Worm (Caenorhabditis elegans) whole organism, L3 larva: Measurements from ENCODE around the gene trm-1.

Experiments used
- R02D3.7 ChIP-seq: fragments of 150-350 bp; optimal IDR thresholded peaks from 2 replicates; lab custom pipeline; 2014; ENCODE audit warnings: missing biosample characterization, missing genetic modification characterization
- ZK546.5 ChIP-seq: sonication (generic microtip); optimal IDR thresholded peaks from 2 replicates; lab custom pipeline; 2017; ENCODE audit warnings: missing biosample characterization, missing genetic modification characterization
- ceh-16 ChIP-seq: sonication (generic microtip); optimal IDR thresholded peaks from 2 replicates; lab custom pipeline; 2017; ENCODE audit warnings: missing biosample characterization, missing genetic modification characterization
- ceh-9 ChIP-seq: sonication (generic microtip); optimal IDR thresholded peaks from 2 replicates; lab custom pipeline; 2018; ENCODE audit warnings: missing biosample characterization, missing genetic modification characterization
- elt-1 ChIP-seq: fragments of 150-350 bp; optimal IDR thresholded peaks from 2 replicates; lab custom pipeline; 2014; ENCODE audit warnings: missing biosample characterization, missing genetic modification characterization
- elt-2 ChIP-seq: sonication (generic microtip); optimal IDR thresholded peaks from 2 replicates; lab custom pipeline; 2016; ENCODE audit warnings: missing genetic modification reagents, mild to moderate bottlenecking, missing genetic modification characterization, missing compliant biosample characterization
- eor-1 ChIP-seq, 2 experiments: fragments of 150-350 bp; optimal IDR thresholded peaks; 2 replicates each; lab custom pipeline; 2014 to 2018; ENCODE audit warnings: missing biosample characterization in 2 of 2, missing genetic modification characterization in 2 of 2
- fkh-10 ChIP-seq: sonication (generic microtip); optimal IDR thresholded peaks from 2 replicates; lab custom pipeline; 2017; ENCODE audit warnings: missing biosample characterization, missing genetic modification reagents, missing genetic modification characterization
- fkh-2 ChIP-seq: fragments of 150-350 bp; optimal IDR thresholded peaks from 2 replicates; lab custom pipeline; 2014; ENCODE audit warnings: missing biosample characterization, missing genetic modification reagents, missing genetic modification characterization
- fos-1 ChIP-seq: fragments of 150-350 bp; optimal IDR thresholded peaks from 2 replicates; lab custom pipeline; 2014; ENCODE audit warnings: missing biosample characterization, missing genetic modification characterization
- jun-1 ChIP-seq: fragments of 150-350 bp; optimal IDR thresholded peaks from 2 replicates; lab custom pipeline; 2014; ENCODE audit warnings: missing biosample characterization, missing genetic modification reagents, missing genetic modification characterization
- lin-15B ChIP-seq: fragments of 150-350 bp; optimal IDR thresholded peaks from 2 replicates; lab custom pipeline; 2014; ENCODE audit warnings: missing biosample characterization, missing genetic modification characterization
- lin-39 ChIP-seq: fragments of 150-350 bp; optimal IDR thresholded peaks from 2 replicates; lab custom pipeline; 2018; ENCODE audit warnings: missing biosample characterization, missing genetic modification reagents, missing genetic modification characterization
- mdl-1 ChIP-seq: fragments of 150-350 bp; optimal IDR thresholded peaks from 2 replicates; lab custom pipeline; 2014; ENCODE audit warnings: missing biosample characterization, missing genetic modification characterization
- nfya-1 ChIP-seq: sonication (generic microtip); optimal IDR thresholded peaks from 2 replicates; lab custom pipeline; 2017; ENCODE audit warnings: missing genetic modification characterization, mild to moderate bottlenecking, missing compliant biosample characterization, antibody characterized with exemption, moderate library complexity; ENCODE audit not compliant: insufficient read depth
- nhr-12 ChIP-seq: fragments of 150-350 bp; optimal IDR thresholded peaks from 2 replicates; lab custom pipeline; 2014; ENCODE audit warnings: missing biosample characterization, missing genetic modification characterization
- nhr-237 ChIP-seq: fragments of 150-350 bp; optimal IDR thresholded peaks from 2 replicates; lab custom pipeline; 2014; ENCODE audit warnings: missing biosample characterization, missing genetic modification characterization
- nhr-28 ChIP-seq: fragments of 150-350 bp; optimal IDR thresholded peaks from 2 replicates; lab custom pipeline; 2014; ENCODE audit warnings: missing biosample characterization, missing genetic modification characterization
- nhr-43 ChIP-seq: sonication (generic microtip); optimal IDR thresholded peaks from 2 replicates; lab custom pipeline; 2016; ENCODE audit warnings: mild to moderate bottlenecking, missing genetic modification characterization, missing compliant biosample characterization; ENCODE audit not compliant: poor library complexity, severe bottlenecking
- nhr-76 ChIP-seq: fragments of 150-350 bp; sonication (generic microtip); optimal IDR thresholded peaks from 5 replicates; lab custom pipeline; 2014; ENCODE audit warnings: missing biosample characterization, missing genetic modification characterization
- pha-4 ChIP-seq: fragments of 150-350 bp; optimal IDR thresholded peaks from 2 replicates; lab custom pipeline; 2014; ENCODE audit warnings: missing biosample characterization, missing genetic modification reagents, missing genetic modification characterization
- pqm-1 ChIP-seq: fragments of 150-350 bp; optimal IDR thresholded peaks from 2 replicates; lab custom pipeline; 2017; ENCODE audit warnings: missing biosample characterization, missing genetic modification characterization, inconsistent platforms
- sea-2 ChIP-seq: fragments of 150-350 bp; sonication (generic microtip); optimal IDR thresholded peaks from 4 replicates; lab custom pipeline; 2014; ENCODE audit warnings: missing biosample characterization, missing genetic modification reagents, missing genetic modification characterization
- skn-1 ChIP-seq: fragments of 150-350 bp; optimal IDR thresholded peaks from 2 replicates; lab custom pipeline; 2014; ENCODE audit warnings: missing biosample characterization, missing genetic modification characterization
- tbx-2 ChIP-seq: sonication (generic microtip); optimal IDR thresholded peaks from 2 replicates; lab custom pipeline; 2016; ENCODE audit warnings: mild to moderate bottlenecking, missing genetic modification characterization, missing compliant biosample characterization
- unc-39 ChIP-seq: sonication (generic microtip); optimal IDR thresholded peaks from 4 replicates; lab custom pipeline; 2017; ENCODE audit warnings: missing biosample characterization, missing genetic modification characterization
- zag-1 ChIP-seq: fragments of 150-350 bp; optimal IDR thresholded peaks from 2 replicates; lab custom pipeline; 2014; ENCODE audit warnings: missing biosample characterization, missing genetic modification characterization
- ztf-11 ChIP-seq: fragments of 150-350 bp; optimal IDR thresholded peaks from 2 replicates; lab custom pipeline; 2014; ENCODE audit warnings: missing biosample characterization, missing genetic modification characterization
- ztf-4 ChIP-seq: fragments of 150-350 bp; optimal IDR thresholded peaks from 2 replicates; lab custom pipeline; 2014; ENCODE audit warnings: missing biosample characterization, missing genetic modification characterization

trm-1 gene

ce11 chrV:14182860-14183259, 2.6 kb downstream of the trm-1 start, which contains the start of gene cest-2.3:
Gene cest-2.3 (minus strand): TSS chrV:14182960.
- TF ChIP-seq eor-1 (tag; optimal IDR thresholded peaks at IDR 0.05; lab: Kevin White, UChicago): no peak
- no peak for TF ChIP-seq nhr-28 (tag; lab: Kevin White, UChicago)
- no peak for TF ChIP-seq jun-1 (tag; lab: Kevin White, UChicago)
- TF ChIP-seq elt-1 (tag; lab: Kevin White, UChicago): no peak
- no peak for TF ChIP-seq fkh-2 (tag; lab: Kevin White, UChicago)
- TF ChIP-seq mdl-1 (tag; lab: Kevin White, UChicago): no peak

- TF ChIP-seq fkh-2 (tag; lab: Kevin White, UChicago) (no peak), lin-39 (tag; lab: Kevin White, UChicago) (no peak), ZK546.5 (tag; lab: Kevin White, UChicago) (no peak)
- TF ChIP-seq, all 47 proteins: peak for 0
These were observed 5.5 kb downstream of the trm-1 start, which contains the start of gene ZC376.8 for ce11 chrV:14179947-14180346. Gene ZC376.8 (plus strand): TSS chrV:14180247.

ce11 chrV:14177657-14178129, 7.7 kb downstream of the trm-1 start, which contains the start of gene ceh-74:
Gene ceh-74 (plus strand): TSS chrV:14178079.
- peak; percentile 26 for TF ChIP-seq pha-4
- TF ChIP-seq lin-15B: peak; percentile 4
- no peak for TF ChIP-seq nhr-237 (tag; lab: Kevin White, UChicago)
- TF ChIP-seq nhr-43 (tag; lab: Kevin White, UChicago): peak; percentile 8
- TF ChIP-seq jun-1 (tag; lab: Kevin White, UChicago): no peak
- peak; percentile 21 for TF ChIP-seq nfya-1 (tag; lab: Kevin White, UChicago)

ce11 chrV:14176572-14176971, 8.8 kb downstream of the trm-1 start:
- TF ChIP-seq nfya-1 (tag; lab: Kevin White, UChicago) (no peak), tbx-2 (no peak)

- TF ChIP-seq elt-1 (tag; lab: Kevin White, UChicago) (no peak), unc-39 (tag; lab: Kevin White, UChicago) (no peak), fkh-2 (tag; lab: Kevin White, UChicago) (no peak), elt-2 (peak; percentile 77), nhr-76 (tag; lab: Kevin White, UChicago) (peak; percentile 10)
These were observed 10.2 kb downstream of the trm-1 start, which contains the start of gene cest-2.2 for ce11 chrV:14175216-14175615. Gene cest-2.2 (minus strand): TSS chrV:14175355.

ce11 chrV:14171284-14171683, 14.1 kb downstream of the trm-1 start, which contains the start of gene cest-2.1:
Gene cest-2.1 (minus strand): TSS chrV:14171481.
- TF ChIP-seq sea-2 (GFP tag; lab: Kevin White, UChicago): no peak
- no peak for TF ChIP-seq ztf-4 (tag; lab: Kevin White, UChicago)
- TF ChIP-seq elt-2: peak; percentile 50
- TF ChIP-seq fkh-10 (GFP tag; lab: Kevin White, UChicago): no peak
- no peak for TF ChIP-seq ztf-11 (tag; lab: Kevin White, UChicago)
- no peak for TF ChIP-seq nhr-12 (tag; lab: Kevin White, UChicago)
- no peak for TF ChIP-seq eor-1 (tag; optimal IDR thresholded peaks at IDR 0.05; lab: Kevin White, UChicago)
- no peak for TF ChIP-seq zag-1 (tag; lab: Kevin White, UChicago)
- TF ChIP-seq pqm-1 (tag; lab: Kevin White, UChicago): peak; percentile 60
- no peak for TF ChIP-seq nhr-43 (tag; lab: Kevin White, UChicago)
- no peak for TF ChIP-seq ceh-16 (tag; lab: Kevin White, UChicago)
- TF ChIP-seq ceh-9 (tag; lab: Kevin White, UChicago): no peak
- no peak for TF ChIP-seq lin-39 (tag; lab: Kevin White, UChicago)
- TF ChIP-seq skn-1 (tag; lab: Kevin White, UChicago): no peak

- TF ChIP-seq R02D3.7 (tag; lab: Kevin White, UChicago) (no peak), elt-1 (tag; lab: Kevin White, UChicago) (no peak), nhr-12 (tag; lab: Kevin White, UChicago) (no peak), nhr-237 (tag; lab: Kevin White, UChicago) (no peak), fos-1 (tag; lab: Kevin White, UChicago) (no peak), nhr-43 (tag; lab: Kevin White, UChicago) (no peak), mdl-1 (tag; lab: Kevin White, UChicago) (no peak), nhr-28 (tag; lab: Kevin White, UChicago) (no peak)
These were observed 17.8 kb downstream of the trm-1 start, which contains the start of gene ocam-1 for ce11 chrV:14167629-14168028. Gene ocam-1 (minus strand): TSS chrV:14167729.
